Worm (Caenorhabditis elegans): ENCODE data around the gene C14A4.6.

ce11 chrII:10612743-10613142 lies 18.2 kb upstream of the C14A4.6 start, which contains the start of gene C14A4.12:
- TF ChIP-seq pqm-1 (tag; optimal IDR thresholded peaks at IDR 0.05), result no peak
- no peak for TF ChIP-seq elt-2 (tag; optimal IDR thresholded peaks at IDR 0.05)
- TF ChIP-seq lin-11 (tag; optimal IDR thresholded peaks at IDR 0.05), result no peak
- TF ChIP-seq odd-2 (tag; optimal IDR thresholded peaks at IDR 0.05), result no peak
- TF ChIP-seq nhr-11 (tag; optimal IDR thresholded peaks at IDR 0.05), result no peak
- no peak for TF ChIP-seq ceh-6 (GFP tag; optimal IDR thresholded peaks at IDR 0.05)
- TF ChIP-seq nfya-1 (tag; optimal IDR thresholded peaks at IDR 0.05), result no peak
- no peak for TF ChIP-seq ceh-22 (tag; optimal IDR thresholded peaks at IDR 0.05)
- TF ChIP-seq unc-55 (GFP tag; optimal IDR thresholded peaks at IDR 0.05), result no peak
- TF ChIP-seq unc-42 (tag; optimal IDR thresholded peaks at IDR 0.05), result no peak
- no peak for TF ChIP-seq pha-4 (tag; optimal IDR thresholded peaks at IDR 0.05)
- TF ChIP-seq ama-1 (optimal IDR thresholded peaks at IDR 0.05), result no peak
- TF ChIP-seq ztf-16 (tag; optimal IDR thresholded peaks at IDR 0.05), result no peak
- TF ChIP-seq C38D4.7 (GFP tag; optimal IDR thresholded peaks at IDR 0.05), result no peak

Measured in whole organism, late embryonic.